Worm (Caenorhabditis elegans): ENCODE data around the gene M176.11.

ce11 chrII:9397496-9397895 is 24.6 kb upstream of the M176.11 start, which contains the start of gene Y51B9A.9:
- TF ChIP-seq ceh-82 (tag; optimal IDR thresholded peaks at IDR 0.05), result no peak
- no peak for TF ChIP-seq unc-62 (GFP tag; optimal IDR thresholded peaks at IDR 0.05 in 1 of 2)
- no peak for TF ChIP-seq unc-62 (tag; optimal IDR thresholded peaks at IDR 0.05)
- no peak for TF ChIP-seq lsy-2 (tag; optimal IDR thresholded peaks at IDR 0.05)
- TF ChIP-seq zag-1 (tag; optimal IDR thresholded peaks at IDR 0.05), result no peak
- TF ChIP-seq spr-3 (GFP tag; optimal IDR thresholded peaks at IDR 0.05), result no peak
- no peak for TF ChIP-seq set-16 (GFP tag; IDR thresholded peaks at IDR 0.05)
- no peak for TF ChIP-seq mxl-2 (GFP tag; conservative IDR thresholded peaks at IDR 0.05)
- no peak for TF ChIP-seq madf-9 (GFP tag; conservative IDR thresholded peaks at IDR 0.05)
- no peak for TF ChIP-seq nhr-25 (tag; optimal IDR thresholded peaks at IDR 0.05; ENCODE audit: borderline replicate concordance, insufficient read depth)
- peak; percentile 47 for TF ChIP-seq pqm-1 (tag; optimal IDR thresholded peaks at IDR 0.05)
- TF ChIP-seq hif-1 (tag; optimal IDR thresholded peaks at IDR 0.05), result no peak
- TF ChIP-seq arid-1 (GFP tag; conservative IDR thresholded peaks at IDR 0.05), result no peak
- no peak for TF ChIP-seq nhr-28 (tag; optimal IDR thresholded peaks at IDR 0.05)
- TF ChIP-seq mes-2 (tag; optimal IDR thresholded peaks at IDR 0.05; ENCODE audit: poor library complexity, severe bottlenecking), result no peak

All from whole organism, L4 larva.